Fruit fly (Drosophila melanogaster) whole organism, wandering third instar larva: Measurements from ENCODE around the gene Sfp33A2.

Experiments
- Dfd ChIP-seq: fragments of >200 bp; optimal IDR thresholded peaks from 2 replicates; lab custom pipeline; 2017; ENCODE audit warnings: missing biosample characterization, missing genetic modification characterization
- Dif ChIP-seq: fragments of 200-275, 200-300 bp; sonication (Bioruptor generic); optimal IDR thresholded peaks from 2 replicates; lab custom pipeline; 2018; ENCODE audit warnings: missing biosample characterization, missing genetic modification characterization; ENCODE audit not compliant: partially characterized antibody
- Rel ChIP-seq, 2 experiments: fragments of 200-800 bp; sonication (Bioruptor generic) in 1 of 2; optimal IDR thresholded peaks; 2 replicates in 1 of 2; 3 replicates in 1 of 2; lab custom pipeline; 2016 to 2019; ENCODE audit warnings: mild to moderate bottlenecking in 2 of 2, missing biosample characterization in 2 of 2, missing genetic modification characterization in 2 of 2, moderate library complexity in 1 of 2
- dsf ChIP-seq: sonication (Bioruptor generic); optimal IDR thresholded peaks from 2 replicates; lab custom pipeline; 2016; ENCODE audit warnings: missing biosample characterization, missing genetic modification characterization, borderline replicate concordance
- fru ChIP-seq: fragments of 200-800 bp; sonication (Bioruptor generic); optimal IDR thresholded peaks from 3 replicates; lab custom pipeline; 2016; ENCODE audit warnings: missing biosample characterization, mild to moderate bottlenecking, missing genetic modification characterization
- pan ChIP-seq: fragments of >200 bp; optimal IDR thresholded peaks from 2 replicates; lab custom pipeline; 2017
- sage ChIP-seq: fragments of 200-800 bp; sonication (Bioruptor generic); optimal IDR thresholded peaks from 2 replicates; lab custom pipeline; 2016; ENCODE audit warnings: missing biosample characterization, mild to moderate bottlenecking, missing genetic modification characterization

DNA sequence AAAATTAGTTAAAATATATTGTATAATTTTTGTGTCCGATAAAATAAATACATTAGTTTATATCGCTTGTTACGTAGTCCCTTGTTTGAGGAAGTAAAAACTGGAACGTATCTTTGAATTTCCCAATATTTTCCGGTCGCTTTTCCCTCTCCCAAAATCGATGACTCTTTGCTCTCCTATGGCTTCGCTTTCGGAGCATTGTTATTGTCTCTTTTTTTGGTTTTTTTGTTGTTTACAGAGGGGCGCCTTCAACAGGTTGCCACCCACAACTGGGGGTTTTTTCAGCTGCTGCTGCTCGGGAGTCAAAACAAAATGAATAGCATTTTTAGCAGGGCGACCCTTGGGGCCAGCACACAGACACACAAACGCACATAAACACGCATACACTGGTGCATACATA lies 37.4 kb downstream of the Sfp33A2 start:
- TF ChIP-seq pan (lab: Kevin White, UChicago) (no peak), Dfd (GFP tag; lab: Kevin White, UChicago) (no peak), dsf (GFP tag; lab: Kevin White, UChicago) (no peak), fru (GFP tag; lab: Kevin White, UChicago) (no peak), Dif (GFP tag; lab: Kevin White, UChicago) (no peak), sage (GFP tag; lab: Kevin White, UChicago) (no peak), Rel (GFP tag; optimal IDR thresholded peaks at IDR 0.05; lab: Kevin White, UChicago) (no peak), Rel (tag; optimal IDR thresholded peaks at IDR 0.05; lab: Kevin White, UChicago) (no peak)
